Worm (Caenorhabditis elegans) whole organism, L1 larva: ENCODE data around the gene C34D4.10.

Experiments
- C04F5.9 ChIP-seq: sonication (generic microtip); optimal IDR thresholded peaks from 2 replicates; lab custom pipeline; 2016; ENCODE audit warnings: missing genetic modification characterization, missing compliant biosample characterization
- C34B4.2 ChIP-seq: sonication (generic microtip); optimal IDR thresholded peaks from 2 replicates; lab custom pipeline; 2017; ENCODE audit warnings: mild to moderate bottlenecking, missing genetic modification characterization, missing compliant biosample characterization
- F16B12.6 ChIP-seq: fragments of 150-350 bp; optimal IDR thresholded peaks from 2 replicates; lab custom pipeline; 2014; ENCODE audit warnings: missing biosample characterization, missing genetic modification characterization
- aha-1 ChIP-seq: fragments of 150-350 bp; optimal IDR thresholded peaks from 2 replicates; lab custom pipeline; 2014; ENCODE audit warnings: missing biosample characterization, missing genetic modification characterization
- alr-1 ChIP-seq: fragments of 200-800 bp; sonication (Bioruptor generic); optimal IDR thresholded peaks from 2 replicates; lab custom pipeline; 2018; ENCODE audit warnings: borderline replicate concordance, mild to moderate bottlenecking, missing genetic modification characterization, missing compliant biosample characterization
- ama-1 ChIP-seq: fragments of 150-350 bp; optimal IDR thresholded peaks from 2 replicates; lab custom pipeline; 2014
- ceh-8 ChIP-seq: fragments of 200-800 bp; sonication (Bioruptor generic); optimal IDR thresholded peaks from 2 replicates; lab custom pipeline; 2018; ENCODE audit warnings: mild to moderate bottlenecking, missing genetic modification characterization, moderate library complexity, missing compliant biosample characterization
- ceh-82 ChIP-seq, 3 experiments: fragments of 150-350 bp in 1 of 3; sonication (generic microtip) in 2 of 3; optimal IDR thresholded peaks; 2 replicates each; lab custom pipeline; 2014 to 2017; ENCODE audit warnings: missing biosample characterization in 3 of 3, missing genetic modification characterization in 3 of 3
- dsc-1 ChIP-seq: sonication (generic microtip); optimal IDR thresholded peaks from 2 replicates; lab custom pipeline; 2016; ENCODE audit warnings: mild to moderate bottlenecking, missing genetic modification characterization, missing compliant biosample characterization
- efl-1 ChIP-seq, 4 experiments: fragments of 150-350 bp; optimal IDR thresholded peaks in 3 of 4; peaks in 1 of 4; 1 replicate in 1 of 4; 2 replicates in 3 of 4; lab custom pipeline; 2014; ENCODE audit warnings: missing biosample characterization in 2 of 4, missing genetic modification characterization in 2 of 4, missing genetic modification reagents in 2 of 4
- efl-3 ChIP-seq: fragments of 200-800 bp; sonication (Bioruptor generic); optimal IDR thresholded peaks from 2 replicates; lab custom pipeline; 2018; ENCODE audit warnings: mild to moderate bottlenecking, missing genetic modification characterization, missing compliant biosample characterization
- egl-13 ChIP-seq: sonication (generic microtip); optimal IDR thresholded peaks from 2 replicates; lab custom pipeline; 2016; ENCODE audit warnings: missing genotype, missing genetic modification reagents, missing genetic modification characterization, missing compliant biosample characterization
- egl-27 ChIP-seq, 2 experiments: fragments of 150-350 bp in 1 of 2; sonication (generic microtip); optimal IDR thresholded peaks; 3 replicates each; lab custom pipeline; 2017 to 2018; ENCODE audit warnings: missing biosample characterization in 2 of 2, missing genetic modification characterization in 2 of 2, missing genetic modification reagents in 2 of 2
- elt-2 ChIP-seq: sonication (generic microtip); optimal IDR thresholded peaks from 2 replicates; lab custom pipeline; 2016; ENCODE audit warnings: missing genetic modification characterization, mild to moderate bottlenecking, inconsistent platforms, missing compliant biosample characterization, missing genetic modification reagents
- grh-1 ChIP-seq: fragments of 200-800 bp; sonication (Bioruptor generic); IDR thresholded peaks from 2 replicates; pipeline ENCODE4 v1.3.6; 2022; ENCODE audit warnings: missing genetic modification reagents, missing genetic modification characterization, missing compliant biosample characterization
- hlh-17 ChIP-seq: fragments of 200-800 bp; sonication (Bioruptor generic); optimal IDR thresholded peaks from 2 replicates; lab custom pipeline; 2018; ENCODE audit warnings: missing genetic modification characterization, mild to moderate bottlenecking, missing compliant biosample characterization, moderate library complexity, borderline replicate concordance
- hpl-2 ChIP-seq: fragments of 150-350 bp; optimal IDR thresholded peaks from 2 replicates; lab custom pipeline; 2014; ENCODE audit warnings: missing biosample characterization, missing genetic modification reagents, missing genetic modification characterization
- lin-13 ChIP-seq: fragments of 150-350 bp; optimal IDR thresholded peaks from 2 replicates; lab custom pipeline; 2014; ENCODE audit warnings: missing biosample characterization, missing genetic modification reagents, missing genetic modification characterization
- lin-35 ChIP-seq, 2 experiments: fragments of 150-350 bp; optimal IDR thresholded peaks; 2 replicates each; lab custom pipeline; 2014; ENCODE audit warnings: missing biosample characterization in 2 of 2, missing genetic modification characterization in 2 of 2, missing genetic modification reagents in 2 of 2
- lsy-2 ChIP-seq, 2 experiments: fragments of 150-350 bp; optimal IDR thresholded peaks; 2 replicates each; lab custom pipeline; 2014; ENCODE audit warnings: missing biosample characterization in 2 of 2, missing genetic modification characterization in 2 of 2
- mab-9 ChIP-seq: fragments of 200-800 bp; sonication (Bioruptor generic); IDR thresholded peaks from 2 replicates; pipeline ENCODE4 v1.3.6; 2022; ENCODE audit warnings: missing genetic modification reagents, missing genetic modification characterization, missing compliant biosample characterization
- mef-2 ChIP-seq: fragments of 150-350 bp; optimal IDR thresholded peaks from 2 replicates; lab custom pipeline; 2014; ENCODE audit warnings: missing biosample characterization, missing genetic modification characterization
- mep-1 ChIP-seq: fragments of 150-350 bp; optimal IDR thresholded peaks from 2 replicates; lab custom pipeline; 2014; ENCODE audit warnings: missing biosample characterization, missing genetic modification characterization
- nhr-11 ChIP-seq: fragments of 150-350 bp; optimal IDR thresholded peaks from 2 replicates; lab custom pipeline; 2014; ENCODE audit warnings: missing biosample characterization, missing genetic modification characterization
- nhr-19 ChIP-seq: fragments of 200-800 bp; sonication (Bioruptor generic); conservative IDR thresholded peaks from 2 replicates; pipeline ENCODE4 v1.3.6; 2022; ENCODE audit warnings: missing genetic modification characterization, missing compliant biosample characterization
- nhr-237 ChIP-seq: fragments of 150-350 bp; optimal IDR thresholded peaks from 2 replicates; lab custom pipeline; 2014; ENCODE audit warnings: missing biosample characterization, missing genetic modification characterization
- nhr-28 ChIP-seq: fragments of 150-350 bp; optimal IDR thresholded peaks from 2 replicates; lab custom pipeline; 2014; ENCODE audit warnings: missing biosample characterization, missing genetic modification characterization
- nhr-47 ChIP-seq: sonication (generic microtip); optimal IDR thresholded peaks from 2 replicates; lab custom pipeline; 2016; ENCODE audit warnings: mild to moderate bottlenecking, missing genetic modification characterization, moderate library complexity, missing compliant biosample characterization
- nhr-71 ChIP-seq: sonication (generic microtip); optimal IDR thresholded peaks from 2 replicates; lab custom pipeline; 2016; ENCODE audit warnings: mild to moderate bottlenecking, missing genetic modification characterization, moderate library complexity, missing compliant biosample characterization
- nhr-77 ChIP-seq: fragments of 150-350 bp; optimal IDR thresholded peaks from 2 replicates; lab custom pipeline; 2014; ENCODE audit warnings: missing biosample characterization, missing genetic modification characterization
- nhr-85 ChIP-seq: sonication (generic microtip); peaks from one replicate; lab custom pipeline; 2016; ENCODE audit warnings: missing genetic modification characterization, inconsistent platforms, missing compliant biosample characterization
- nhr-90 ChIP-seq: sonication (generic microtip); optimal IDR thresholded peaks from 2 replicates; lab custom pipeline; 2016; ENCODE audit warnings: mild to moderate bottlenecking, missing genetic modification characterization, missing compliant biosample characterization; ENCODE audit not compliant: poor library complexity
- pag-3 ChIP-seq: sonication (generic microtip); optimal IDR thresholded peaks from 2 replicates; lab custom pipeline; 2017; ENCODE audit warnings: missing genetic modification characterization, mild to moderate bottlenecking, missing compliant biosample characterization, antibody characterized with exemption, borderline replicate concordance; ENCODE audit not compliant: insufficient read depth
- pqm-1 ChIP-seq: sonication (generic microtip); optimal IDR thresholded peaks from 3 replicates; lab custom pipeline; 2017; ENCODE audit warnings: missing biosample characterization, missing genetic modification characterization
- skn-1 ChIP-seq: fragments of 150-350 bp; optimal IDR thresholded peaks from 2 replicates; lab custom pipeline; 2014; ENCODE audit warnings: missing biosample characterization, missing genetic modification characterization
- snpc-4 ChIP-seq: fragments of 150-350 bp; optimal IDR thresholded peaks from 2 replicates; lab custom pipeline; 2014; ENCODE audit warnings: missing biosample characterization, missing genetic modification characterization
- snu-23 ChIP-seq: sonication (generic microtip); optimal IDR thresholded peaks from 2 replicates; lab custom pipeline; 2016; ENCODE audit warnings: missing genetic modification characterization, missing compliant biosample characterization
- sptf-1 ChIP-seq: fragments of 150-350 bp; optimal IDR thresholded peaks from 2 replicates; lab custom pipeline; 2014; ENCODE audit warnings: missing biosample characterization, missing genetic modification characterization
- sup-37 ChIP-seq: fragments of 200-800 bp; sonication (Bioruptor generic); optimal IDR thresholded peaks from 2 replicates; lab custom pipeline; 2018; ENCODE audit warnings: mild to moderate bottlenecking, missing genetic modification characterization, missing compliant biosample characterization
- swsn-7 ChIP-seq: sonication (generic microtip); optimal IDR thresholded peaks from 2 replicates; lab custom pipeline; 2016; ENCODE audit warnings: missing genetic modification characterization, missing compliant biosample characterization
- tbx-2 ChIP-seq: sonication (generic microtip); optimal IDR thresholded peaks from 2 replicates; lab custom pipeline; 2016; ENCODE audit warnings: missing genetic modification characterization, missing compliant biosample characterization
- unc-62 ChIP-seq: fragments of 150-350 bp; optimal IDR thresholded peaks from 2 replicates; lab custom pipeline; 2014; ENCODE audit warnings: missing biosample characterization, missing genetic modification reagents, missing genetic modification characterization
- xbp-1 ChIP-seq: sonication (generic microtip); optimal IDR thresholded peaks from 2 replicates; lab custom pipeline; 2016; ENCODE audit warnings: missing genetic modification characterization, missing compliant biosample characterization
- zag-1 ChIP-seq: fragments of 150-350 bp; optimal IDR thresholded peaks from 2 replicates; lab custom pipeline; 2014; ENCODE audit warnings: missing biosample characterization, missing genetic modification characterization
- ztf-4 ChIP-seq: fragments of 150-350 bp; optimal IDR thresholded peaks from 2 replicates; lab custom pipeline; 2014; ENCODE audit warnings: missing biosample characterization, missing genetic modification characterization

C34D4.10 gene

ce11 chrIV:7154356-7154755, 33.1 kb upstream of the C34D4.10 start, which contains the start of gene C34D4.2:
Gene C34D4.2 (plus strand): TSS chrIV:7154656.
- TF ChIP-seq xbp-1 (tag; lab: Kevin White, UChicago), result no peak
- no peak for TF ChIP-seq sup-37 (GFP tag; lab: Kevin White, UChicago)
- no peak for TF ChIP-seq efl-3
- TF ChIP-seq snu-23 (GFP tag; lab: Kevin White, UChicago), result no peak
- no peak for TF ChIP-seq egl-13 (tag; lab: Kevin White, UChicago)
- no peak for TF ChIP-seq nhr-11 (tag; lab: Kevin White, UChicago)
- no peak for TF ChIP-seq pqm-1
- no peak for TF ChIP-seq F16B12.6 (tag; lab: Kevin White, UChicago)
- no peak for TF ChIP-seq hlh-17
- no peak for TF ChIP-seq nhr-47
- TF ChIP-seq grh-1 (GFP tag; lab: Robert Waterston, UW), result no peak
- no peak for TF ChIP-seq tbx-2
- TF ChIP-seq nhr-77, result no peak
- TF ChIP-seq mef-2, result no peak

ce11 chrIV:7153362-7153761, 32.1 kb upstream of the C34D4.10 start, which contains the start of gene C34D4.3:
Gene C34D4.3 (plus strand): TSS chrIV:7153662.
- no peak for TF ChIP-seq mab-9 (GFP tag; lab: Robert Waterston, UW)
- TF ChIP-seq elt-2 (tag; lab: Kevin White, UChicago), result no peak
- no peak for TF ChIP-seq nhr-85 (tag; lab: Kevin White, UChicago)
- no peak for TF ChIP-seq skn-1 (tag; lab: Kevin White, UChicago)
- TF ChIP-seq swsn-7 (tag; lab: Kevin White, UChicago), result no peak
- TF ChIP-seq C04F5.9, result no peak
- no peak for TF ChIP-seq lin-35 (GFP tag; optimal IDR thresholded peaks at IDR 0.05; lab: Kevin White, UChicago)
- no peak for TF ChIP-seq C34B4.2 (tag; lab: Kevin White, UChicago)
- no peak for TF ChIP-seq F16B12.6 (tag; lab: Kevin White, UChicago)
- no peak for TF ChIP-seq hpl-2 (GFP tag; lab: Kevin White, UChicago)
- TF ChIP-seq tbx-2, result no peak
- TF ChIP-seq sup-37 (GFP tag; lab: Kevin White, UChicago), result no peak
- TF ChIP-seq egl-27 (tag; optimal IDR thresholded peaks at IDR 0.05; lab: Kevin White, UChicago), result no peak
- no peak for TF ChIP-seq mep-1 (tag; lab: Kevin White, UChicago)
- TF ChIP-seq nhr-71, result no peak
- TF ChIP-seq zag-1 (tag; lab: Kevin White, UChicago), result no peak
- no peak for TF ChIP-seq ceh-82 (tag; optimal IDR thresholded peaks at IDR 0.05; lab: Kevin White, UChicago)
- no peak for TF ChIP-seq nhr-237 (tag; lab: Kevin White, UChicago)
- TF ChIP-seq, all 84 proteins: peak for 0

- TF ChIP-seq nhr-85 (tag; lab: Kevin White, UChicago) (peak; percentile 55), alr-1 (tag; lab: Kevin White, UChicago) (no peak), aha-1 (tag; lab: Kevin White, UChicago) (no peak), pag-3 (tag; lab: Kevin White, UChicago) (no peak), unc-62 (GFP tag; lab: Kevin White, UChicago) (no peak)
Measured at ce11 chrIV:7152409-7152808, 31.2 kb upstream of the C34D4.10 start, which contains the start of gene col-113. Gene col-113 (minus strand): TSS chrIV:7152509.

ce11 chrIV:7149020-7149601, 27.9 kb upstream of the C34D4.10 start, which contains the start of gene C34D4.4:
Gene C34D4.4 (plus strand): TSS chrIV:7149361.
- TF ChIP-seq mep-1 (tag; lab: Kevin White, UChicago) (peak; percentile 20), nhr-90 (tag; lab: Kevin White, UChicago) (no peak), mab-9 (GFP tag; lab: Robert Waterston, UW) (no peak), efl-1 (optimal IDR thresholded peaks at IDR 0.05; lab: Kevin White, UChicago) (peak; percentile 61 to 64), efl-1 (GFP tag; optimal IDR thresholded peaks at IDR 0.05 in 1 of 2; lab: Kevin White, UChicago) (peak; percentile 61 to 95), sptf-1 (tag; lab: Kevin White, UChicago) (no peak), nhr-19 (GFP tag; lab: Robert Waterston, UW) (no peak), snpc-4 (tag; lab: Kevin White, UChicago) (peak; percentile 3), hpl-2 (GFP tag; lab: Kevin White, UChicago) (no peak), dsc-1 (no peak), F16B12.6 (tag; lab: Kevin White, UChicago) (peak; percentile 92), snu-23 (GFP tag; lab: Kevin White, UChicago) (peak; percentile 47), ztf-4 (tag; lab: Kevin White, UChicago) (no peak), lin-13 (peak; percentile 15), lsy-2 (tag; optimal IDR thresholded peaks at IDR 0.05; lab: Kevin White, UChicago) (peak; percentile 90 to 98), nhr-71 (peak; percentile 36), nhr-11 (tag; lab: Kevin White, UChicago) (no peak), ceh-8 (no peak), ceh-82 (tag; optimal IDR thresholded peaks at IDR 0.05; lab: Kevin White, UChicago) (peak in 2 of 3 experiments; percentile 3 to 48), nhr-28 (tag; lab: Kevin White, UChicago) (no peak), zag-1 (tag; lab: Kevin White, UChicago) (no peak), pqm-1 (no peak), swsn-7 (tag; lab: Kevin White, UChicago) (no peak), lin-35 (GFP tag; optimal IDR thresholded peaks at IDR 0.05; lab: Kevin White, UChicago) (peak; percentile 57 to 72), ama-1 (lab: Kevin White, UChicago) (no peak)
